Fruit fly (Drosophila melanogaster) whole organism, prepupa: ENCODE data around the gene Dbp73D.

Source experiments
- Blimp-1 ChIP-seq: fragments of 200-800 bp; sonication (Bioruptor generic); optimal IDR thresholded peaks from 3 replicates; lab custom pipeline; 2017; ENCODE audit warnings: missing biosample characterization, missing genetic modification characterization, mild to moderate bottlenecking, moderate library complexity, missing genetic modification reagents
- CG10669 ChIP-seq: fragments of 200-800 bp; sonication (Bioruptor generic); optimal IDR thresholded peaks from 3 replicates; lab custom pipeline; 2018; ENCODE audit warnings: missing biosample characterization, mild to moderate bottlenecking, missing genetic modification characterization, moderate library complexity
- CG11294 ChIP-seq: fragments of 200-800 bp; sonication (Bioruptor generic); IDR thresholded peaks from 2 replicates; pipeline ENCODE4 v1.3.6; 2022; ENCODE audit warnings: missing biosample characterization, missing genetic modification characterization
- CG15336 ChIP-seq: fragments of 200-800 bp; sonication (Bioruptor generic); IDR thresholded peaks from 2 replicates; pipeline ENCODE4 v1.3.6; 2022; ENCODE audit warnings: missing biosample characterization, missing genetic modification characterization
- CG1621 ChIP-seq: fragments of 200-800 bp; sonication (Bioruptor generic); optimal IDR thresholded peaks from 3 replicates; lab custom pipeline; 2018; ENCODE audit warnings: missing biosample characterization, mild to moderate bottlenecking, missing genetic modification characterization
- CG16779 ChIP-seq: fragments of 200-800 bp; sonication (Bioruptor generic); optimal IDR thresholded peaks from 3 replicates; lab custom pipeline; 2017; ENCODE audit warnings: missing biosample characterization, mild to moderate bottlenecking, missing genetic modification characterization
- CG3032 ChIP-seq: fragments of 200-800 bp; optimal IDR thresholded peaks from 2 replicates; lab custom pipeline; 2019; ENCODE audit warnings: missing biosample characterization, mild to moderate bottlenecking, missing genetic modification characterization, moderate library complexity
- CG31627 ChIP-seq: fragments of 200-800 bp; sonication (Bioruptor generic); optimal IDR thresholded peaks from 3 replicates; lab custom pipeline; 2016; ENCODE audit warnings: missing biosample characterization, missing genetic modification characterization
- CG34406 ChIP-seq: fragments of 200-800 bp; sonication (Bioruptor generic); optimal IDR thresholded peaks from 3 replicates; lab custom pipeline; 2016; ENCODE audit warnings: missing biosample characterization, missing genetic modification characterization
- CG3919 ChIP-seq: fragments of 200-800 bp; sonication (Bioruptor generic); optimal IDR thresholded peaks from 3 replicates; lab custom pipeline; 2016; ENCODE audit warnings: missing biosample characterization, missing genetic modification characterization
- CG4318 ChIP-seq: fragments of 200-800 bp; sonication (Bioruptor generic); optimal IDR thresholded peaks from 3 replicates; lab custom pipeline; 2017; ENCODE audit warnings: missing biosample characterization, mild to moderate bottlenecking, missing genetic modification characterization
- CG6276 ChIP-seq: fragments of 200-800 bp; sonication (Bioruptor generic); optimal IDR thresholded peaks from 2 replicates; lab custom pipeline; 2017; ENCODE audit warnings: missing biosample characterization, mild to moderate bottlenecking, missing genetic modification characterization
- CG6792 ChIP-seq: fragments of 200-800 bp; sonication (Bioruptor generic); optimal IDR thresholded peaks from 3 replicates; lab custom pipeline; 2016; ENCODE audit warnings: missing biosample characterization, missing genetic modification characterization
- CG6808 ChIP-seq: fragments of 200-800 bp; sonication (Bioruptor generic); optimal IDR thresholded peaks from 3 replicates; lab custom pipeline; 2017; ENCODE audit warnings: missing biosample characterization, missing genetic modification characterization, mild to moderate bottlenecking, moderate library complexity, missing genetic modification reagents
- CG6854 ChIP-seq: fragments of 200-800 bp; sonication (Bioruptor generic); optimal IDR thresholded peaks from 2 replicates; lab custom pipeline; 2017; ENCODE audit warnings: missing biosample characterization, mild to moderate bottlenecking, missing genetic modification characterization
- CG8119 ChIP-seq: fragments of 200-800 bp; sonication (Bioruptor generic); IDR thresholded peaks from 3 replicates; pipeline ENCODE4 v1.3.6; 2022; ENCODE audit warnings: missing biosample characterization, missing genetic modification characterization
- CG9139 ChIP-seq: fragments of 200-800 bp; sonication (Bioruptor generic); optimal IDR thresholded peaks from 3 replicates; lab custom pipeline; 2017; ENCODE audit warnings: missing biosample characterization, mild to moderate bottlenecking, missing genetic modification characterization
- Eip75B ChIP-seq: fragments of 200-800 bp; sonication (Bioruptor generic); optimal IDR thresholded peaks from 3 replicates; lab custom pipeline; 2016; ENCODE audit warnings: missing biosample characterization, missing genetic modification characterization
- Eip78C ChIP-seq: fragments of 200-800 bp; sonication (Bioruptor generic); peaks from one replicate; lab custom pipeline; 2016; ENCODE audit warnings: missing biosample characterization, missing genetic modification characterization
- Eip93F ChIP-seq: fragments of 200-800 bp; sonication (Bioruptor generic); optimal IDR thresholded peaks from 2 replicates; lab custom pipeline; 2016; ENCODE audit warnings: missing biosample characterization, mild to moderate bottlenecking, missing genetic modification characterization
- Ets21C ChIP-seq: fragments of 200-800 bp; sonication (Bioruptor generic); optimal IDR thresholded peaks from 3 replicates; lab custom pipeline; 2016; ENCODE audit warnings: missing biosample characterization, missing genetic modification characterization
- Ets96B ChIP-seq: fragments of 200-800 bp; optimal IDR thresholded peaks from 2 replicates; lab custom pipeline; 2019; ENCODE audit warnings: missing biosample characterization, mild to moderate bottlenecking, missing genetic modification characterization, moderate library complexity
- Gug ChIP-seq: fragments of 200-800 bp; sonication (Bioruptor generic); IDR thresholded peaks from 2 replicates; pipeline ENCODE4 v1.3.6; 2022; ENCODE audit warnings: missing biosample characterization, missing genetic modification characterization
- Hr38 ChIP-seq: sonication (Bioruptor generic); optimal IDR thresholded peaks from 2 replicates; lab custom pipeline; 2016; ENCODE audit warnings: missing biosample characterization, missing genetic modification characterization
- Hr39 ChIP-seq: fragments of 200-800 bp; sonication (Bioruptor generic); optimal IDR thresholded peaks from 2 replicates; lab custom pipeline; 2016; ENCODE audit warnings: missing biosample characterization, missing genetic modification characterization
- Hr4 ChIP-seq: fragments of 200-800 bp; sonication (Bioruptor generic); optimal IDR thresholded peaks from 3 replicates; lab custom pipeline; 2016; ENCODE audit warnings: missing biosample characterization, missing genetic modification characterization
- Met ChIP-seq: fragments of 200-800 bp; sonication (Bioruptor generic); optimal IDR thresholded peaks from 3 replicates; lab custom pipeline; 2016; ENCODE audit warnings: missing biosample characterization, missing genetic modification characterization
- OdsH ChIP-seq: fragments of 200-800 bp; sonication (Bioruptor generic); optimal IDR thresholded peaks from 3 replicates; lab custom pipeline; 2016; ENCODE audit warnings: missing biosample characterization, missing genetic modification characterization
- Smox ChIP-seq: fragments of 200-800 bp; sonication (Bioruptor generic); optimal IDR thresholded peaks from 3 replicates; lab custom pipeline; 2016; ENCODE audit warnings: missing biosample characterization, missing genetic modification characterization
- Sox102F ChIP-seq: fragments of 200-800 bp; sonication (Bioruptor generic); optimal IDR thresholded peaks from 2 replicates; lab custom pipeline; 2016; ENCODE audit warnings: missing biosample characterization, mild to moderate bottlenecking, missing genetic modification characterization
- Sox14 ChIP-seq: fragments of 200-800 bp; sonication (Bioruptor generic); optimal IDR thresholded peaks from 3 replicates; lab custom pipeline; 2016; ENCODE audit warnings: missing biosample characterization, missing genetic modification characterization
- achi ChIP-seq: fragments of 200-800 bp; sonication (Bioruptor generic); optimal IDR thresholded peaks from 3 replicates; lab custom pipeline; 2016; ENCODE audit warnings: missing biosample characterization, missing genetic modification characterization
- dac ChIP-seq: fragments of 200-800 bp; sonication (Bioruptor generic); optimal IDR thresholded peaks from 2 replicates; lab custom pipeline; 2017; ENCODE audit warnings: missing biosample characterization, mild to moderate bottlenecking, missing genetic modification characterization
- eg ChIP-seq: fragments of 200-800 bp; sonication (Bioruptor generic); IDR thresholded peaks from 3 replicates; pipeline ENCODE4 v1.3.6; 2022; ENCODE audit warnings: missing biosample characterization, missing genetic modification characterization
- esn ChIP-seq: fragments of 200-800 bp; sonication (Bioruptor generic); optimal IDR thresholded peaks from 2 replicates; lab custom pipeline; 2016; ENCODE audit warnings: missing biosample characterization, mild to moderate bottlenecking, missing genetic modification characterization, moderate library complexity
- fd85E ChIP-seq: fragments of 200-800 bp; sonication (Bioruptor generic); optimal IDR thresholded peaks from 3 replicates; lab custom pipeline; 2016; ENCODE audit warnings: missing biosample characterization, missing genetic modification characterization
- lz ChIP-seq: fragments of 200-800 bp; sonication (Bioruptor generic); optimal IDR thresholded peaks from 3 replicates; lab custom pipeline; 2016; ENCODE audit warnings: missing biosample characterization, missing genetic modification characterization
- net ChIP-seq: fragments of 200-800 bp; sonication (Bioruptor generic); optimal IDR thresholded peaks from 3 replicates; lab custom pipeline; 2016; ENCODE audit warnings: missing biosample characterization, missing genetic modification characterization
- pdm3 ChIP-seq: fragments of 200-800 bp; sonication (Bioruptor generic); optimal IDR thresholded peaks from 3 replicates; lab custom pipeline; 2016; ENCODE audit warnings: missing biosample characterization, missing genetic modification characterization
- salr ChIP-seq, 2 experiments: fragments of 200-800 bp; sonication (Bioruptor generic); optimal IDR thresholded peaks; 3 replicates each; lab custom pipeline; 2016 to 2018; ENCODE audit warnings: missing biosample characterization in 2 of 2, missing genetic modification characterization in 2 of 2, mild to moderate bottlenecking in 1 of 2
- ss ChIP-seq, 2 experiments: fragments of 200-800 bp; sonication (Bioruptor generic); optimal IDR thresholded peaks; 2 replicates in 1 of 2; 3 replicates in 1 of 2; lab custom pipeline; 2017 to 2018; ENCODE audit warnings: mild to moderate bottlenecking in 2 of 2, missing biosample characterization in 2 of 2, missing genetic modification characterization in 2 of 2, moderate library complexity in 1 of 2
- topi ChIP-seq: fragments of 200-800 bp; sonication (Bioruptor generic); optimal IDR thresholded peaks from 3 replicates; lab custom pipeline; 2016; ENCODE audit warnings: missing biosample characterization, missing genetic modification characterization
- vri ChIP-seq: fragments of 200-800 bp; sonication (Bioruptor generic); optimal IDR thresholded peaks from 3 replicates; lab custom pipeline; 2016; ENCODE audit warnings: missing biosample characterization, mild to moderate bottlenecking, missing genetic modification characterization

The Dbp73D gene

dm6 chr3L:16765647-16766628, 35.3 kb upstream of the Dbp73D start, which contains the start of gene Nrt (continued):
- peak; percentile 50 for TF ChIP-seq CG3032 (tag; lab: Kevin White, UChicago)
- TF ChIP-seq CG11294 (GFP tag; lab: Robert Waterston, UW), result 0 out of 2 replicates have a peak, but pooled peaks have one; percentile 7
- peak; percentile 52 for TF ChIP-seq CG10669 (GFP tag; lab: Kevin White, UChicago)
- TF ChIP-seq esn, result peak; percentile 66
- peak; percentile 76 for TF ChIP-seq CG6808 (GFP tag; lab: Kevin White, UChicago)
- TF ChIP-seq Sox14 (GFP tag; lab: Kevin White, UChicago), result no peak
- peak; percentile 58 for TF ChIP-seq achi (GFP tag; lab: Kevin White, UChicago)
- TF ChIP-seq Hr39, result no peak
- peak; percentile 8 for TF ChIP-seq CG6792 (GFP tag; lab: Kevin White, UChicago)
- no peak for TF ChIP-seq Eip93F (GFP tag; lab: Kevin White, UChicago)
- TF ChIP-seq CG31627 (GFP tag; lab: Kevin White, UChicago), result no peak
- TF ChIP-seq Smox (GFP tag; lab: Kevin White, UChicago), result peak; percentile 53
- peak; percentile 75 for TF ChIP-seq CG15336 (GFP tag; lab: Robert Waterston, UW)
- TF ChIP-seq eg (GFP tag; lab: Robert Waterston, UW), result peak; percentile 58; the same call in 1 of the 3 replicates
- TF ChIP-seq Met (GFP tag; lab: Kevin White, UChicago), result peak; percentile 56
- peak; percentile 43 for TF ChIP-seq CG6854
- TF ChIP-seq vri (GFP tag; lab: Kevin White, UChicago), result peak; percentile 61
- peak; percentile 23 for TF ChIP-seq fd85E (GFP tag; lab: Kevin White, UChicago)
- TF ChIP-seq net (GFP tag; lab: Kevin White, UChicago), result peak; percentile 61
- TF ChIP-seq OdsH, result peak; percentile 55
- TF ChIP-seq Ets96B, result peak; percentile 56
- TF ChIP-seq CG3919 (GFP tag; lab: Kevin White, UChicago), result peak; percentile 59
- TF ChIP-seq CG34406, result peak; percentile 52
- no peak for TF ChIP-seq Ets21C (GFP tag; lab: Kevin White, UChicago)
- peak; percentile 58 for TF ChIP-seq Sox102F
- no peak for TF ChIP-seq Gug (GFP tag; lab: Robert Waterston, UW)

- TF ChIP-seq Met (GFP tag; lab: Kevin White, UChicago) (peak; percentile 47), CG9139 (GFP tag; lab: Kevin White, UChicago) (no peak), Sox14 (GFP tag; lab: Kevin White, UChicago) (peak; percentile 57), CG8119 (peak; percentile 88), dac (no peak), CG6276 (GFP tag; lab: Kevin White, UChicago) (peak; percentile 29), Eip75B (GFP tag; lab: Kevin White, UChicago) (peak; percentile 48), CG4318 (GFP tag; lab: Kevin White, UChicago) (peak; percentile 45), topi (GFP tag; lab: Kevin White, UChicago) (no peak), Ets21C (GFP tag; lab: Kevin White, UChicago) (no peak), esn (peak; percentile 43), Blimp-1 (no peak), CG34406 (peak; percentile 58), Hr4 (GFP tag; lab: Kevin White, UChicago) (peak; percentile 58), CG3919 (GFP tag; lab: Kevin White, UChicago) (peak; percentile 43), CG3032 (tag; lab: Kevin White, UChicago) (peak; percentile 62), CG1621 (tag; lab: Kevin White, UChicago) (peak; percentile 58), achi (GFP tag; lab: Kevin White, UChicago) (peak; percentile 79), Smox (GFP tag; lab: Kevin White, UChicago) (peak; percentile 46), CG6808 (GFP tag; lab: Kevin White, UChicago) (peak; percentile 65), Hr38 (no peak), CG31627 (GFP tag; lab: Kevin White, UChicago) (no peak), ss (GFP tag; optimal IDR thresholded peaks at IDR 0.05; lab: Kevin White, UChicago) (peak; percentile 43 to 74), pdm3 (peak; percentile 69), CG11294 (GFP tag; lab: Robert Waterston, UW) (no peak), salr (GFP tag; optimal IDR thresholded peaks at IDR 0.05; lab: Kevin White, UChicago) (peak; percentile 49 to 71), Hr39 (no peak), lz (GFP tag; lab: Kevin White, UChicago) (no peak), CG16779 (tag; lab: Kevin White, UChicago) (peak; percentile 14), fd85E (GFP tag; lab: Kevin White, UChicago) (no peak), net (GFP tag; lab: Kevin White, UChicago) (peak; percentile 58), Eip78C (GFP tag; lab: Kevin White, UChicago) (peak; percentile 92)
These were observed 31.8 kb upstream of the Dbp73D start for dm6 chr3L:16762203-16762997.
